Fruit fly (Drosophila melanogaster) whole organism, prepupa: ENCODE measurements around the gene B9d2.

Experiments
- Blimp-1 ChIP-seq: fragments of 200-800 bp; sonication (Bioruptor generic); optimal IDR thresholded peaks from 3 replicates; lab custom pipeline; 2017; ENCODE audit warnings: missing biosample characterization, missing genetic modification characterization, mild to moderate bottlenecking, moderate library complexity, missing genetic modification reagents
- CG10669 ChIP-seq: fragments of 200-800 bp; sonication (Bioruptor generic); optimal IDR thresholded peaks from 3 replicates; lab custom pipeline; 2018; ENCODE audit warnings: missing biosample characterization, mild to moderate bottlenecking, missing genetic modification characterization, moderate library complexity
- CG11294 ChIP-seq: fragments of 200-800 bp; sonication (Bioruptor generic); IDR thresholded peaks from 2 replicates; pipeline ENCODE4 v1.3.6; 2022; ENCODE audit warnings: missing biosample characterization, missing genetic modification characterization
- CG11902 ChIP-seq: fragments of 200-800 bp; sonication (Bioruptor generic); optimal IDR thresholded peaks from 3 replicates; lab custom pipeline; 2016; ENCODE audit warnings: missing biosample characterization, missing genetic modification characterization
- CG15336 ChIP-seq: fragments of 200-800 bp; sonication (Bioruptor generic); IDR thresholded peaks from 2 replicates; pipeline ENCODE4 v1.3.6; 2022; ENCODE audit warnings: missing biosample characterization, missing genetic modification characterization
- CG1621 ChIP-seq: fragments of 200-800 bp; sonication (Bioruptor generic); optimal IDR thresholded peaks from 3 replicates; lab custom pipeline; 2018; ENCODE audit warnings: missing biosample characterization, mild to moderate bottlenecking, missing genetic modification characterization
- CG16779 ChIP-seq: fragments of 200-800 bp; sonication (Bioruptor generic); optimal IDR thresholded peaks from 3 replicates; lab custom pipeline; 2017; ENCODE audit warnings: missing biosample characterization, mild to moderate bottlenecking, missing genetic modification characterization
- CG3032 ChIP-seq: fragments of 200-800 bp; optimal IDR thresholded peaks from 2 replicates; lab custom pipeline; 2019; ENCODE audit warnings: missing biosample characterization, mild to moderate bottlenecking, missing genetic modification characterization, moderate library complexity
- CG31627 ChIP-seq: fragments of 200-800 bp; sonication (Bioruptor generic); optimal IDR thresholded peaks from 3 replicates; lab custom pipeline; 2016; ENCODE audit warnings: missing biosample characterization, missing genetic modification characterization
- CG32006 ChIP-seq: fragments of 200-800 bp; sonication (Bioruptor generic); optimal IDR thresholded peaks from 3 replicates; lab custom pipeline; 2017; ENCODE audit warnings: missing biosample characterization, mild to moderate bottlenecking, missing genetic modification characterization
- CG3919 ChIP-seq: fragments of 200-800 bp; sonication (Bioruptor generic); optimal IDR thresholded peaks from 3 replicates; lab custom pipeline; 2016; ENCODE audit warnings: missing biosample characterization, missing genetic modification characterization
- CG4318 ChIP-seq: fragments of 200-800 bp; sonication (Bioruptor generic); optimal IDR thresholded peaks from 3 replicates; lab custom pipeline; 2017; ENCODE audit warnings: missing biosample characterization, mild to moderate bottlenecking, missing genetic modification characterization
- CG6163 ChIP-seq: fragments of 200-800 bp; sonication (Bioruptor generic); IDR thresholded peaks from 3 replicates; pipeline ENCODE4 v1.3.6; 2022; ENCODE audit warnings: missing biosample characterization, missing genetic modification characterization
- CG6276 ChIP-seq: fragments of 200-800 bp; sonication (Bioruptor generic); optimal IDR thresholded peaks from 2 replicates; lab custom pipeline; 2017; ENCODE audit warnings: missing biosample characterization, mild to moderate bottlenecking, missing genetic modification characterization
- CG6792 ChIP-seq: fragments of 200-800 bp; sonication (Bioruptor generic); optimal IDR thresholded peaks from 3 replicates; lab custom pipeline; 2016; ENCODE audit warnings: missing biosample characterization, missing genetic modification characterization
- CG6808 ChIP-seq: fragments of 200-800 bp; sonication (Bioruptor generic); optimal IDR thresholded peaks from 3 replicates; lab custom pipeline; 2017; ENCODE audit warnings: missing biosample characterization, missing genetic modification characterization, mild to moderate bottlenecking, moderate library complexity, missing genetic modification reagents
- CG6854 ChIP-seq: fragments of 200-800 bp; sonication (Bioruptor generic); optimal IDR thresholded peaks from 2 replicates; lab custom pipeline; 2017; ENCODE audit warnings: missing biosample characterization, mild to moderate bottlenecking, missing genetic modification characterization
- CG7368 ChIP-seq: fragments of 200-800 bp; sonication (Bioruptor generic); optimal IDR thresholded peaks from 3 replicates; lab custom pipeline; 2016; ENCODE audit warnings: missing biosample characterization, missing genetic modification characterization
- CG9139 ChIP-seq: fragments of 200-800 bp; sonication (Bioruptor generic); optimal IDR thresholded peaks from 3 replicates; lab custom pipeline; 2017; ENCODE audit warnings: missing biosample characterization, mild to moderate bottlenecking, missing genetic modification characterization
- Eip78C ChIP-seq: fragments of 200-800 bp; sonication (Bioruptor generic); peaks from one replicate; lab custom pipeline; 2016; ENCODE audit warnings: missing biosample characterization, missing genetic modification characterization
- Eip93F ChIP-seq: fragments of 200-800 bp; sonication (Bioruptor generic); optimal IDR thresholded peaks from 2 replicates; lab custom pipeline; 2016; ENCODE audit warnings: missing biosample characterization, mild to moderate bottlenecking, missing genetic modification characterization
- Ets21C ChIP-seq: fragments of 200-800 bp; sonication (Bioruptor generic); optimal IDR thresholded peaks from 3 replicates; lab custom pipeline; 2016; ENCODE audit warnings: missing biosample characterization, missing genetic modification characterization
- Hr38 ChIP-seq: sonication (Bioruptor generic); optimal IDR thresholded peaks from 2 replicates; lab custom pipeline; 2016; ENCODE audit warnings: missing biosample characterization, missing genetic modification characterization
- Hr39 ChIP-seq: fragments of 200-800 bp; sonication (Bioruptor generic); optimal IDR thresholded peaks from 2 replicates; lab custom pipeline; 2016; ENCODE audit warnings: missing biosample characterization, missing genetic modification characterization
- Hr4 ChIP-seq: fragments of 200-800 bp; sonication (Bioruptor generic); optimal IDR thresholded peaks from 3 replicates; lab custom pipeline; 2016; ENCODE audit warnings: missing biosample characterization, missing genetic modification characterization
- Lpt ChIP-seq: fragments of 200-800 bp; sonication (Bioruptor generic); optimal IDR thresholded peaks from 3 replicates; lab custom pipeline; 2016; ENCODE audit warnings: missing biosample characterization, missing genetic modification characterization
- Met ChIP-seq: fragments of 200-800 bp; sonication (Bioruptor generic); optimal IDR thresholded peaks from 3 replicates; lab custom pipeline; 2016; ENCODE audit warnings: missing biosample characterization, missing genetic modification characterization
- Sox102F ChIP-seq: fragments of 200-800 bp; sonication (Bioruptor generic); optimal IDR thresholded peaks from 2 replicates; lab custom pipeline; 2016; ENCODE audit warnings: missing biosample characterization, mild to moderate bottlenecking, missing genetic modification characterization
- Sox14 ChIP-seq: fragments of 200-800 bp; sonication (Bioruptor generic); optimal IDR thresholded peaks from 3 replicates; lab custom pipeline; 2016; ENCODE audit warnings: missing biosample characterization, missing genetic modification characterization
- dac ChIP-seq: fragments of 200-800 bp; sonication (Bioruptor generic); optimal IDR thresholded peaks from 2 replicates; lab custom pipeline; 2017; ENCODE audit warnings: missing biosample characterization, mild to moderate bottlenecking, missing genetic modification characterization
- eg ChIP-seq: fragments of 200-800 bp; sonication (Bioruptor generic); IDR thresholded peaks from 3 replicates; pipeline ENCODE4 v1.3.6; 2022; ENCODE audit warnings: missing biosample characterization, missing genetic modification characterization
- esn ChIP-seq: fragments of 200-800 bp; sonication (Bioruptor generic); optimal IDR thresholded peaks from 2 replicates; lab custom pipeline; 2016; ENCODE audit warnings: missing biosample characterization, mild to moderate bottlenecking, missing genetic modification characterization, moderate library complexity
- fd59A ChIP-seq: fragments of 200-800 bp; sonication (Bioruptor generic); optimal IDR thresholded peaks from 2 replicates; lab custom pipeline; 2017; ENCODE audit warnings: missing biosample characterization, mild to moderate bottlenecking, missing genetic modification characterization, missing genetic modification reagents
- fkh ChIP-seq: fragments of 200-800 bp; sonication (Bioruptor generic); optimal IDR thresholded peaks from 3 replicates; lab custom pipeline; 2017; ENCODE audit warnings: missing biosample characterization, mild to moderate bottlenecking, missing genetic modification characterization, moderate library complexity
- lz ChIP-seq: fragments of 200-800 bp; sonication (Bioruptor generic); optimal IDR thresholded peaks from 3 replicates; lab custom pipeline; 2016; ENCODE audit warnings: missing biosample characterization, missing genetic modification characterization
- net ChIP-seq: fragments of 200-800 bp; sonication (Bioruptor generic); optimal IDR thresholded peaks from 3 replicates; lab custom pipeline; 2016; ENCODE audit warnings: missing biosample characterization, missing genetic modification characterization
- pdm3 ChIP-seq: fragments of 200-800 bp; sonication (Bioruptor generic); optimal IDR thresholded peaks from 3 replicates; lab custom pipeline; 2016; ENCODE audit warnings: missing biosample characterization, missing genetic modification characterization
- spab ChIP-seq: fragments of 200-800 bp; sonication (Bioruptor generic); optimal IDR thresholded peaks from 2 replicates; lab custom pipeline; 2017; ENCODE audit warnings: missing biosample characterization, mild to moderate bottlenecking, missing genetic modification characterization, missing genetic modification reagents
- ss ChIP-seq, 2 experiments: fragments of 200-800 bp; sonication (Bioruptor generic); optimal IDR thresholded peaks; 2 replicates in 1 of 2; 3 replicates in 1 of 2; lab custom pipeline; 2017 to 2018; ENCODE audit warnings: mild to moderate bottlenecking in 2 of 2, missing biosample characterization in 2 of 2, missing genetic modification characterization in 2 of 2, moderate library complexity in 1 of 2
- svp ChIP-seq: fragments of 200-800 bp; sonication (Bioruptor generic); peaks from one replicate; lab custom pipeline; 2016; ENCODE audit warnings: missing biosample characterization, missing genetic modification characterization
- vri ChIP-seq: fragments of 200-800 bp; sonication (Bioruptor generic); optimal IDR thresholded peaks from 3 replicates; lab custom pipeline; 2016; ENCODE audit warnings: missing biosample characterization, mild to moderate bottlenecking, missing genetic modification characterization

The B9d2 gene

dm6 chr2L:6082157-6082645, 48.2 kb downstream of the B9d2 start, which contains the start of gene Kr-h1:
Kr-h1 (plus strand) TSS chr2L:6082603.
- TF ChIP-seq dac (GFP tag; lab: Kevin White, UChicago) (no peak), CG6276 (GFP tag; lab: Kevin White, UChicago) (no peak), Hr4 (GFP tag; lab: Kevin White, UChicago) (no peak), CG6854 (GFP tag; lab: Kevin White, UChicago) (peak; percentile 13), svp (peak; percentile 68), Blimp-1 (GFP tag; lab: Kevin White, UChicago) (peak; percentile 54), vri (GFP tag; lab: Kevin White, UChicago) (peak; percentile 84), Eip78C (GFP tag; lab: Kevin White, UChicago) (peak; percentile 71), Met (GFP tag; lab: Kevin White, UChicago) (peak; percentile 90), Sox14 (GFP tag; lab: Kevin White, UChicago) (peak; percentile 41)

DNA sequence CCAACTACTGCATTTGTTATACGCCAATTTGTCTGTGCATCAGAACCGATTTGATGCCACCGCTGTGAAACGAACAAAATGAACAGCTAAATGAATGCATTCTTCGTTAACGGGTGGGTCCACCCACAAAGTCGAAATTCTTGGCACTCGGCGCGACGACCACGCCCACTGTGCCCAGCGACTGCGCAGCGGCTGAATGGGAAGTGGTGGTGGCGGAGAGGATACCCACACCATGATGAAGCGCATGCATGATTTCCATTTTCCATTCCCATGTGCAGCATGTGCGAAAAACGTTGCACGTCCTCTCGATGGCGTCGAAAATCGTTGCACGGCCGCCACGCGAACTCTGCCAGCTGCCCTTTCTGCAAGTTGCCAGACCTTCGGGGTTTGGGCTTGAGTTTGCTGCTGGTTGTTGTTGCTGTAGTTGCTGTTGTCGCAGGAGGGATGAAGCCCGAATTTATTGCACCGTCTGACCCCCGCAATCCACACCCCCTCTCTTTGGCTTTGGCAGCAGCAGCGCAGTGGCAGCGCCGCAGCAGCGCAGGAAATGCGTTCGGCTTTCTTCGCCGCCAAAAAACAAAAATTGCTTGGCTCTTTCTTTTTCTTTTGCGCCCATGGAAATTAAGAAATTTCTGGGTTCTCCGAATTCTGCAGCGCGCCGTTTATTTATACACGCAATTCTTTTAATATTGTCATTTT, 49.2 kb downstream of the B9d2 start:
- TF ChIP-seq CG11294 (no peak), lz (GFP tag; lab: Kevin White, UChicago) (no peak), CG6854 (GFP tag; lab: Kevin White, UChicago) (peak; percentile 72), Blimp-1 (GFP tag; lab: Kevin White, UChicago) (peak; percentile 42), Eip93F (GFP tag; lab: Kevin White, UChicago) (peak; percentile 73), CG6163 (GFP tag; lab: Robert Waterston, UW) (peak; percentile 29; the same call in 1 of the 3 replicates), ss (GFP tag; optimal IDR thresholded peaks at IDR 0.05; lab: Kevin White, UChicago) (peak; percentile 54 to 73), Hr39 (GFP tag; lab: Kevin White, UChicago) (peak; percentile 4), pdm3 (GFP tag; lab: Kevin White, UChicago) (no peak), Met (GFP tag; lab: Kevin White, UChicago) (peak; percentile 100), svp (peak; percentile 93), CG9139 (GFP tag; lab: Kevin White, UChicago) (no peak), Eip78C (GFP tag; lab: Kevin White, UChicago) (peak; percentile 93)

DNA sequence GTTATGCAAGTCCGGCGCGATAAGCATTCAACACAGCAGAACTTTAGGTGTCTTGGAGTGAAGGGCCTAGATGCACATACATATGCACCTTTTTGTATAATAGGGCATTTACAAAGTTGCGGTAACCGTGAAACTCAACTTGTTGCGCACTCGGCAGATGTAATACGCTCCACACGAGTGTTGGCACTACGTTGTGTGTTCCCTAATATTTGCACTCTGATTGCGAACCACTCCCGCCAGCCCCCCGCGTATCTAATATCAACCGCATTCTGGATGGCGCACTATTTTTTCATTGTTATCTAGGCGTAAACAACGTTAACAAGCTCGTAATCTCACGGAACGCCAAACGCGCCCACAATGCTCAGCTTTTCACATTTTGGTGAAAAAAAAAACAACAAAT, 50.1 kb downstream of the B9d2 start:
- TF ChIP-seq CG16779 (tag; lab: Kevin White, UChicago): peak; percentile 39
- no peak for TF ChIP-seq Lpt (GFP tag; lab: Kevin White, UChicago)
- TF ChIP-seq CG4318 (GFP tag; lab: Kevin White, UChicago): no peak
- peak; percentile 28; the same call in 1 of the 3 replicates for TF ChIP-seq CG6163 (GFP tag; lab: Robert Waterston, UW)
- peak; percentile 91 for TF ChIP-seq fkh (GFP tag; lab: Kevin White, UChicago)

DNA sequence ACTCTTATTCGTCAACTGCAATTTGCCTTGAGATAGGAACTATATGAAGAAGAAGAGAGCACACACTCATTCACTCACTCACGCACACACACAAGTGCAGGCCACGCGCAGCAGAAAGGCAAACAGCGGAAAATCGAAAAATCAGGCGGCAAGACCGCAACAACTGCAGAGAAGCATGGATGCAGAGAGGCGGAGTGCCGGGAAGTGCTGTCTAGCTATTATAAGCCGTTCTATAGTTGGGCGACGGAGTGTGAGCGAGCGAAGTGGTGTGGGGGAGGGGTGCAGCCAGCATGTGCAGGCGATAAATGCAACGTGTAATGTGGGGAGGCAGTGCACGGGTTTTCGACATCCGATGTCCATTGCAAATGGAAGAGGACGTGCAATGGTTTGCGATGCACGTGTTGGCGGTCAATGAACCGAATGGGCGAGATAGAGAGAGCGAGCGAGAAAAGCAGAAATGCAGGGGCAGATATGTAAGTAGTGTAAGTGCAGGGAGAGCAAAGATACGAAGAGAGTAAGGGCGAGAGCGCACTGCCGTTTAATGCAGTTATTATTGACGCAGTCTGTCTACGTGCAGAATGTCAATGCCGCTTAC, 51.6 kb downstream of the B9d2 start:
- TF ChIP-seq esn (GFP tag; lab: Kevin White, UChicago) (peak; percentile 3), CG6808 (GFP tag; lab: Kevin White, UChicago) (no peak), CG31627 (GFP tag; lab: Kevin White, UChicago) (no peak), CG4318 (GFP tag; lab: Kevin White, UChicago) (no peak), CG1621 (tag; lab: Kevin White, UChicago) (peak; percentile 25), CG15336 (peak; percentile 38; the same call in 1 of the 2 replicates), CG3919 (GFP tag; lab: Kevin White, UChicago) (no peak), eg (no peak), svp (peak; percentile 85), Hr4 (GFP tag; lab: Kevin White, UChicago) (no peak), ss (GFP tag; optimal IDR thresholded peaks at IDR 0.05; lab: Kevin White, UChicago) (peak; percentile 63 to 72), spab (GFP tag; lab: Kevin White, UChicago) (no peak), CG7368 (GFP tag; lab: Kevin White, UChicago) (peak; percentile 29), CG6792 (no peak), Eip78C (GFP tag; lab: Kevin White, UChicago) (peak; percentile 88), net (GFP tag; lab: Kevin White, UChicago) (peak; percentile 16), CG10669 (no peak), Blimp-1 (GFP tag; lab: Kevin White, UChicago) (no peak), Met (GFP tag; lab: Kevin White, UChicago) (peak; percentile 100), Ets21C (no peak), CG32006 (GFP tag; lab: Kevin White, UChicago) (no peak), Hr38 (no peak), pdm3 (GFP tag; lab: Kevin White, UChicago) (no peak), CG3032 (tag; lab: Kevin White, UChicago) (no peak), Sox102F (GFP tag; lab: Kevin White, UChicago) (no peak), fd59A (no peak), CG11902 (no peak)
